Fruit fly (Drosophila melanogaster) Kc167 (cell line): ENCODE data around the gene CG11698.

Experiments used
- h ChIP-seq: fragments of >200 bp; optimal IDR thresholded peaks from 3 replicates; lab custom pipeline; 2018; ENCODE audit warnings: missing external identifiers
- psq ChIP-seq: fragments of >200 bp; optimal IDR thresholded peaks from 2 replicates; lab custom pipeline; 2017; ENCODE audit warnings: missing external identifiers
- ttk ChIP-seq: sonication (Bioruptor generic); optimal IDR thresholded peaks from 2 replicates; lab custom pipeline; 2017; ENCODE audit warnings: missing external identifiers

- TF ChIP-seq psq (lab: Kevin White, UChicago), result no peak
- TF ChIP-seq h (lab: Kevin White, UChicago), result no peak
- no peak for TF ChIP-seq ttk (lab: Kevin White, UChicago)
Observed at dm6 chr3R:8352961-8353728, 41.2 kb downstream of the CG11698 start.
